Fruit fly (Drosophila melanogaster): Measurements from ENCODE around the gene CenG1A.

Gene CenG1A

dm6 chr2L:13838647-13839390, 3.5 kb downstream of the CenG1A start (continued):
- TF ChIP-seq CG4404 (GFP tag; IDR thresholded peaks at IDR 0.05) (no peak), Max (GFP tag; optimal IDR thresholded peaks at IDR 0.05) (no peak), caup (GFP tag; optimal IDR thresholded peaks at IDR 0.05; ENCODE audit: severe bottlenecking) (no peak), zf30C (GFP tag; optimal IDR thresholded peaks at IDR 0.05) (no peak), CG17186 (GFP tag; optimal IDR thresholded peaks at IDR 0.05) (no peak), CG8089 (GFP tag; optimal IDR thresholded peaks at IDR 0.05) (peak; percentile 9), chm (GFP tag; IDR thresholded peaks at IDR 0.05) (no peak), CG10462 (GFP tag; optimal IDR thresholded peaks at IDR 0.05) (peak; percentile 2), CkIIα-i1 (GFP tag; IDR thresholded peaks at IDR 0.05) (no peak), chif (GFP tag; optimal IDR thresholded peaks at IDR 0.05) (peak; percentile 10 to 28), Ravus (GFP tag; IDR thresholded peaks at IDR 0.05) (no peak), hth (optimal IDR thresholded peaks at IDR 0.05) (no peak), CG15696 (tag; optimal IDR thresholded peaks at IDR 0.05) (peak; percentile 46), CG7963 (GFP tag; IDR thresholded peaks at IDR 0.05; ENCODE audit: partially characterized antibody) (no peak), inv (GFP tag; IDR thresholded peaks at IDR 0.05; ENCODE audit: partially characterized antibody) (no peak), CG15269 (tag; optimal IDR thresholded peaks at IDR 0.05) (peak; percentile 58), aop (GFP tag; IDR thresholded peaks at IDR 0.05) (no peak), slbo (GFP tag; IDR thresholded peaks at IDR 0.05) (peak; percentile 32; the same call in 1 of the 2 replicates), Oli (tag; optimal IDR thresholded peaks at IDR 0.05) (peak; percentile 12), gce (GFP tag; IDR thresholded peaks at IDR 0.05) (0 out of 3 replicates have a peak, but pooled peaks have one; percentile 15), CG1233 (GFP tag; optimal IDR thresholded peaks at IDR 0.05) (no peak), cato (GFP tag; optimal IDR thresholded peaks at IDR 0.05; ENCODE audit: borderline replicate concordance) (no peak), br (optimal IDR thresholded peaks at IDR 0.05) (no peak), sens (GFP tag) (peak; percentile 84), CG11398 (GFP tag; optimal IDR thresholded peaks at IDR 0.05) (peak; percentile 40), CG18011 (GFP tag; optimal IDR thresholded peaks at IDR 0.05) (no peak), wor (GFP tag; IDR thresholded peaks at IDR 0.05) (no peak), CG6272 (GFP tag; IDR thresholded peaks at IDR 0.05) (no peak), CG16779 (GFP tag; IDR thresholded peaks at IDR 0.05) (no peak), CG8359 (GFP tag; optimal IDR thresholded peaks at IDR 0.05; ENCODE audit: borderline replicate concordance) (no peak), Bdp1 (GFP tag; optimal IDR thresholded peaks at IDR 0.05) (peak; percentile 36), pita (GFP tag; optimal IDR thresholded peaks at IDR 0.05) (no peak), esg (GFP tag; conservative IDR thresholded peaks at IDR 0.05) (no peak), NFAT (GFP tag; IDR thresholded peaks at IDR 0.05) (no peak), abd-A (tag; optimal IDR thresholded peaks at IDR 0.05) (peak; percentile 38), CG8944 (GFP tag; optimal IDR thresholded peaks at IDR 0.05) (no peak), Fer3 (tag; optimal IDR thresholded peaks at IDR 0.05) (peak; percentile 8), sima (GFP tag; optimal IDR thresholded peaks at IDR 0.05) (no peak), CG12769 (tag; optimal IDR thresholded peaks at IDR 0.05) (peak; percentile 3), Mrtf (GFP tag; IDR thresholded peaks at IDR 0.05) (no peak), Antp (GFP tag; optimal IDR thresholded peaks at IDR 0.05) (no peak), CG9932 (GFP tag; IDR thresholded peaks at IDR 0.05) (peak; percentile 42; the same call in 1 of the 2 replicates), CG11247 (GFP tag; IDR thresholded peaks at IDR 0.05) (no peak), Hmx (GFP tag; optimal IDR thresholded peaks at IDR 0.05) (no peak), ewg (GFP tag; optimal IDR thresholded peaks at IDR 0.05) (no peak), schlank (tag; optimal IDR thresholded peaks at IDR 0.05) (peak; percentile 11), gfzf (GFP tag; optimal IDR thresholded peaks at IDR 0.05) (no peak), pum (GFP tag; optimal IDR thresholded peaks at IDR 0.05) (no peak), amos (GFP tag; IDR thresholded peaks at IDR 0.05; ENCODE audit: partially characterized antibody) (no peak), tgo (GFP tag; IDR thresholded peaks at IDR 0.05) (0 out of 3 replicates have a peak, but pooled peaks have one; percentile 14), Xrp1 (GFP tag; IDR thresholded peaks at IDR 0.05) (no peak)

All from whole organism, embryonic.